Fruit fly (Drosophila melanogaster) whole organism, adult: ENCODE data around the gene Sac1.

Experiments
- CG11617 ChIP-seq: fragments of 200-800 bp; sonication (Bioruptor generic); optimal IDR thresholded peaks from 2 replicates; lab custom pipeline; 2017; ENCODE audit warnings: mild to moderate bottlenecking, missing biosample characterization, missing genetic modification reagents, missing genetic modification characterization
- CG12768 ChIP-seq: fragments of 200-800 bp; sonication (Bioruptor generic); optimal IDR thresholded peaks from 2 replicates; lab custom pipeline; 2017; ENCODE audit warnings: missing biosample characterization, missing genetic modification characterization, mild to moderate bottlenecking, moderate library complexity, missing genetic modification reagents
- CG14711 ChIP-seq: fragments of 200-800 bp; sonication (Bioruptor generic); optimal IDR thresholded peaks from 2 replicates; lab custom pipeline; 2018; ENCODE audit warnings: missing biosample characterization, mild to moderate bottlenecking, missing genetic modification characterization, moderate library complexity
- CG1620 ChIP-seq: fragments of 200-800 bp; sonication (Bioruptor generic); optimal IDR thresholded peaks from 2 replicates; lab custom pipeline; 2016; ENCODE audit warnings: missing biosample characterization, missing genetic modification characterization
- CG33017 ChIP-seq: fragments of 200-800 bp; sonication (Bioruptor generic); optimal IDR thresholded peaks from 2 replicates; lab custom pipeline; 2018; ENCODE audit warnings: missing biosample characterization, mild to moderate bottlenecking, missing genetic modification characterization, moderate library complexity
- CG5204 ChIP-seq: fragments of 200-800 bp; sonication (Bioruptor generic); optimal IDR thresholded peaks from 2 replicates; lab custom pipeline; 2016; ENCODE audit warnings: missing biosample characterization, missing genetic modification characterization
- CG7045 ChIP-seq: fragments of 200-800 bp; sonication (Bioruptor generic); optimal IDR thresholded peaks from 2 replicates; lab custom pipeline; 2017; ENCODE audit warnings: missing biosample characterization, mild to moderate bottlenecking, missing genetic modification characterization
- CG7101 ChIP-seq: fragments of 200-800 bp; sonication (Bioruptor generic); optimal IDR thresholded peaks from 2 replicates; lab custom pipeline; 2018; ENCODE audit warnings: missing biosample characterization, mild to moderate bottlenecking, missing genetic modification characterization, moderate library complexity
- Clk ChIP-seq: fragments of 200-800 bp; sonication (Bioruptor generic); optimal IDR thresholded peaks from 2 replicates; lab custom pipeline; 2017; ENCODE audit warnings: missing biosample characterization, missing genetic modification characterization
- Crg-1 ChIP-seq: fragments of 200-800 bp; sonication (Bioruptor generic); optimal IDR thresholded peaks from 2 replicates; lab custom pipeline; 2016; ENCODE audit warnings: missing biosample characterization, missing genetic modification characterization
- Hr96 ChIP-seq: fragments of 200-800 bp; sonication (Bioruptor generic); optimal IDR thresholded peaks from 2 replicates; lab custom pipeline; 2016; ENCODE audit warnings: missing biosample characterization, missing genetic modification characterization
- Mnt ChIP-seq: fragments of 200-800 bp; sonication (Bioruptor generic); optimal IDR thresholded peaks from 2 replicates; lab custom pipeline; 2016; ENCODE audit warnings: missing biosample characterization, mild to moderate bottlenecking, missing genetic modification characterization
- bab1 ChIP-seq: fragments of 200-800 bp; sonication (Bioruptor generic); optimal IDR thresholded peaks from 3 replicates; lab custom pipeline; 2019; ENCODE audit warnings: missing biosample characterization, mild to moderate bottlenecking, missing genetic modification characterization, moderate library complexity
- cic ChIP-seq: fragments of 200-800 bp; sonication (Bioruptor generic); optimal IDR thresholded peaks from 2 replicates; lab custom pipeline; 2017; ENCODE audit warnings: missing biosample characterization, mild to moderate bottlenecking, missing genetic modification characterization, moderate library complexity
- cnc ChIP-seq, 2 experiments: fragments of >200 bp; optimal IDR thresholded peaks; 2 replicates each; lab custom pipeline; 2017
- kay ChIP-seq: fragments of 200-800 bp; sonication (Bioruptor generic); peaks from one replicate; lab custom pipeline; 2016; ENCODE audit warnings: missing biosample characterization, missing genetic modification characterization, borderline replicate concordance
- ovo ChIP-seq: fragments of 200-800 bp; sonication (Bioruptor generic); optimal IDR thresholded peaks from 2 replicates; lab custom pipeline; 2016; ENCODE audit warnings: missing biosample characterization, missing genetic modification characterization
- pad ChIP-seq: fragments of 200-800 bp; sonication (Bioruptor generic); optimal IDR thresholded peaks from 3 replicates; lab custom pipeline; 2017; ENCODE audit warnings: missing biosample characterization, missing genetic modification characterization, mild to moderate bottlenecking, moderate library complexity, missing genetic modification reagents
- tj ChIP-seq: fragments of 200-800 bp; sonication (Bioruptor generic); optimal IDR thresholded peaks from 3 replicates; lab custom pipeline; 2017; ENCODE audit warnings: missing biosample characterization, mild to moderate bottlenecking, missing genetic modification characterization, moderate library complexity
- toe ChIP-seq: fragments of 200-800 bp; sonication (Bioruptor generic); optimal IDR thresholded peaks from 2 replicates; lab custom pipeline; 2016; ENCODE audit warnings: missing biosample characterization, missing genetic modification characterization

Gene Sac1

dm6 chr3L:1216460-1216859 lies 31.2 kb upstream of the Sac1 start:
- TF ChIP-seq bab1 (GFP tag; lab: Kevin White, UChicago) (no peak), Mnt (GFP tag; lab: Kevin White, UChicago) (no peak), Clk (GFP tag; lab: Kevin White, UChicago) (no peak), CG12768 (GFP tag; lab: Kevin White, UChicago) (no peak), kay (GFP tag; lab: Kevin White, UChicago) (no peak), CG7101 (no peak), ovo (no peak), Crg-1 (GFP tag; lab: Kevin White, UChicago) (no peak), pad (no peak), tj (GFP tag; lab: Kevin White, UChicago) (no peak)

dm6 chr3L:1218596-1218995 lies 29.0 kb upstream of the Sac1 start, which contains the start of gene LysP:
Gene LysP (minus strand): TSS chr3L:1218696.
- TF ChIP-seq cnc (optimal IDR thresholded peaks at IDR 0.05; lab: Kevin White, UChicago) (no peak), CG5204 (GFP tag; lab: Kevin White, UChicago) (no peak), CG14711 (no peak)

dm6 chr3L:1227303-1227797 lies 20.3 kb upstream of the Sac1 start, which contains the start of gene LysS:
Gene LysS (plus strand): TSS chr3L:1227747.
- TF ChIP-seq Mnt (GFP tag; lab: Kevin White, UChicago), result no peak
- TF ChIP-seq Crg-1 (GFP tag; lab: Kevin White, UChicago), result no peak
- TF ChIP-seq CG7101, result no peak
- TF ChIP-seq cic (GFP tag; lab: Kevin White, UChicago), result no peak
- no peak for TF ChIP-seq cnc (optimal IDR thresholded peaks at IDR 0.05; lab: Kevin White, UChicago)
- no peak for TF ChIP-seq tj (GFP tag; lab: Kevin White, UChicago)
- TF ChIP-seq CG1620, result no peak
- TF ChIP-seq toe, result no peak
- TF ChIP-seq CG5204 (GFP tag; lab: Kevin White, UChicago), result no peak
- no peak for TF ChIP-seq ovo
- no peak for TF ChIP-seq CG11617 (GFP tag; lab: Kevin White, UChicago)
- no peak for TF ChIP-seq pad
- no peak for TF ChIP-seq CG7045 (GFP tag; lab: Kevin White, UChicago)

dm6 chr3L:1232582-1232981 lies 15.0 kb upstream of the Sac1 start, which contains the start of gene CG33965:
Gene CG33965 (plus strand): TSS chr3L:1232882.
- TF ChIP-seq Hr96 (GFP tag; lab: Kevin White, UChicago) (no peak), ovo (no peak), toe (no peak), Mnt (GFP tag; lab: Kevin White, UChicago) (no peak), CG5204 (GFP tag; lab: Kevin White, UChicago) (no peak), tj (GFP tag; lab: Kevin White, UChicago) (no peak), kay (GFP tag; lab: Kevin White, UChicago) (no peak), bab1 (GFP tag; lab: Kevin White, UChicago) (no peak)

dm6 chr3L:1233830-1234229 lies 13.8 kb upstream of the Sac1 start, which contains the start of gene CG33966:
Gene CG33966 (plus strand): TSS chr3L:1234130.
- TF ChIP-seq ovo, result no peak
- TF ChIP-seq Hr96 (GFP tag; lab: Kevin White, UChicago), result no peak
- no peak for TF ChIP-seq CG7045 (GFP tag; lab: Kevin White, UChicago)
- TF ChIP-seq Clk (GFP tag; lab: Kevin White, UChicago), result no peak
- no peak for TF ChIP-seq kay (GFP tag; lab: Kevin White, UChicago)

- TF ChIP-seq CG14711, result no peak
- TF ChIP-seq CG33017, result no peak
- no peak for TF ChIP-seq CG12768 (GFP tag; lab: Kevin White, UChicago)
- no peak for TF ChIP-seq kay (GFP tag; lab: Kevin White, UChicago)
- no peak for TF ChIP-seq Mnt (GFP tag; lab: Kevin White, UChicago)
- TF ChIP-seq tj (GFP tag; lab: Kevin White, UChicago), result no peak
- no peak for TF ChIP-seq toe
- no peak for TF ChIP-seq CG1620
- no peak for TF ChIP-seq CG7101
- no peak for TF ChIP-seq CG7045 (GFP tag; lab: Kevin White, UChicago)
- no peak for TF ChIP-seq CG5204 (GFP tag; lab: Kevin White, UChicago)
- TF ChIP-seq cnc (optimal IDR thresholded peaks at IDR 0.05; lab: Kevin White, UChicago), result no peak
Measured at dm6 chr3L:1235426-1235825, 12.2 kb upstream of the Sac1 start, which contains the start of gene galene. Gene galene (plus strand): TSS chr3L:1235726.

- TF ChIP-seq Crg-1 (GFP tag; lab: Kevin White, UChicago), result no peak
- no peak for TF ChIP-seq CG12768 (GFP tag; lab: Kevin White, UChicago)
- no peak for TF ChIP-seq CG33017
- TF ChIP-seq Mnt (GFP tag; lab: Kevin White, UChicago), result no peak
- TF ChIP-seq CG7101, result no peak
- TF ChIP-seq CG14711, result no peak
- no peak for TF ChIP-seq kay (GFP tag; lab: Kevin White, UChicago)
- TF ChIP-seq bab1 (GFP tag; lab: Kevin White, UChicago), result no peak
- TF ChIP-seq CG1620, result no peak
- TF ChIP-seq Clk (GFP tag; lab: Kevin White, UChicago), result no peak
- TF ChIP-seq cic (GFP tag; lab: Kevin White, UChicago), result no peak
- TF ChIP-seq tj (GFP tag; lab: Kevin White, UChicago), result no peak
- TF ChIP-seq CG5204 (GFP tag; lab: Kevin White, UChicago), result no peak
- no peak for TF ChIP-seq cnc (optimal IDR thresholded peaks at IDR 0.05; lab: Kevin White, UChicago)
- no peak for TF ChIP-seq CG11617 (GFP tag; lab: Kevin White, UChicago)
- TF ChIP-seq ovo, result no peak
- no peak for TF ChIP-seq toe
- TF ChIP-seq Hr96 (GFP tag; lab: Kevin White, UChicago), result no peak
- no peak for TF ChIP-seq pad
Measured at dm6 chr3L:1238219-1238618, 9.4 kb upstream of the Sac1 start, which contains the start of gene CG9192. Gene CG9192 (minus strand): TSS chr3L:1238319.
